Fruit fly (Drosophila melanogaster) whole organism, adult: ENCODE measurements around the gene Smyd5.

Source experiments
- Crg-1 ChIP-seq: fragments of 200-800 bp; sonication (Bioruptor generic); optimal IDR thresholded peaks from 2 replicates; lab custom pipeline; 2016; ENCODE audit warnings: missing biosample characterization, missing genetic modification characterization
- bab1 ChIP-seq: fragments of 200-800 bp; sonication (Bioruptor generic); optimal IDR thresholded peaks from 3 replicates; lab custom pipeline; 2019; ENCODE audit warnings: missing biosample characterization, mild to moderate bottlenecking, missing genetic modification characterization, moderate library complexity
- tj ChIP-seq: fragments of 200-800 bp; sonication (Bioruptor generic); optimal IDR thresholded peaks from 3 replicates; lab custom pipeline; 2017; ENCODE audit warnings: missing biosample characterization, mild to moderate bottlenecking, missing genetic modification characterization, moderate library complexity

dm6 chr3R:21192267-21192666 is 26.3 kb downstream of the Smyd5 start:
- TF ChIP-seq Crg-1 (GFP tag; lab: Kevin White, UChicago) (no peak), tj (GFP tag; lab: Kevin White, UChicago) (no peak), bab1 (GFP tag; lab: Kevin White, UChicago) (no peak)
